Worm (Caenorhabditis elegans): ENCODE data around the gene gly-14.

- no peak for TF ChIP-seq mdl-1 (tag; optimal IDR thresholded peaks at IDR 0.05)
- TF ChIP-seq ztf-11 (tag; optimal IDR thresholded peaks at IDR 0.05): no peak
- no peak for TF ChIP-seq ama-1 (optimal IDR thresholded peaks at IDR 0.05)
- no peak for TF ChIP-seq unc-62 (GFP tag; optimal IDR thresholded peaks at IDR 0.05)
Observed at ce11 chrIII:3504239-3504638, 11.2 kb upstream of the gly-14 start.
